Worm (Caenorhabditis elegans) whole organism, late embryonic: ENCODE measurements around the gene F10E7.9.
A peak's percentile ranks its signal among the peaks of the same experiment; 100 is the strongest.

ENCODE experiments used
- C08G9.2 ChIP-seq: sonication (generic microtip); optimal IDR thresholded peaks from 2 replicates; lab custom pipeline; 2016; ENCODE audit warnings: mild to moderate bottlenecking, missing genetic modification characterization, moderate library complexity, missing compliant biosample characterization
- K09A11.1 ChIP-seq: sonication (generic microtip); optimal IDR thresholded peaks from 2 replicates; lab custom pipeline; 2017; ENCODE audit warnings: antibody characterized with exemption, mild to moderate bottlenecking, missing genetic modification characterization, missing compliant biosample characterization; ENCODE audit not compliant: insufficient read depth
- Y22D7AL.16 ChIP-seq: sonication (generic microtip); optimal IDR thresholded peaks from 2 replicates; lab custom pipeline; 2016; ENCODE audit warnings: missing genetic modification characterization, missing compliant biosample characterization
- ahr-1 ChIP-seq: sonication (generic microtip); optimal IDR thresholded peaks from 2 replicates; lab custom pipeline; 2016; ENCODE audit warnings: missing genetic modification characterization, missing compliant biosample characterization
- ceh-14 ChIP-seq: sonication (generic microtip); optimal IDR thresholded peaks from 2 replicates; lab custom pipeline; 2016; ENCODE audit warnings: missing genotype, missing genetic modification characterization, missing compliant biosample characterization
- ceh-19 ChIP-seq: fragments of 200-800 bp; sonication (Bioruptor generic); optimal IDR thresholded peaks from 2 replicates; lab custom pipeline; 2018; ENCODE audit warnings: mild to moderate bottlenecking, missing genetic modification characterization, missing compliant biosample characterization
- ceh-2 ChIP-seq: sonication (generic microtip); optimal IDR thresholded peaks from 2 replicates; lab custom pipeline; 2016; ENCODE audit warnings: missing genotype, missing genetic modification characterization, missing compliant biosample characterization
- ceh-24 ChIP-seq: sonication (generic microtip); optimal IDR thresholded peaks from 2 replicates; lab custom pipeline; 2016; ENCODE audit warnings: mild to moderate bottlenecking, missing genetic modification characterization, missing compliant biosample characterization
- ceh-31 ChIP-seq: sonication (generic microtip); optimal IDR thresholded peaks from 2 replicates; lab custom pipeline; 2016; ENCODE audit warnings: missing genetic modification characterization, missing compliant biosample characterization
- ceh-34 ChIP-seq: sonication (generic microtip); optimal IDR thresholded peaks from 2 replicates; lab custom pipeline; 2016; ENCODE audit warnings: mild to moderate bottlenecking, missing genetic modification characterization, missing compliant biosample characterization
- ceh-45 ChIP-seq: fragments of 200-800 bp; sonication (Bioruptor generic); IDR thresholded peaks from 2 replicates; pipeline ENCODE4 v1.3.6; 2022; ENCODE audit warnings: missing genetic modification reagents, missing genetic modification characterization, missing compliant biosample characterization
- ceh-48 ChIP-seq: sonication (generic microtip); optimal IDR thresholded peaks from 2 replicates; lab custom pipeline; 2016; ENCODE audit warnings: missing genetic modification characterization, inconsistent platforms, missing compliant biosample characterization
- ceh-6 ChIP-seq: fragments of 200-800 bp; sonication (Bioruptor generic); optimal IDR thresholded peaks from 2 replicates; lab custom pipeline; 2018; ENCODE audit warnings: mild to moderate bottlenecking, missing genetic modification characterization, missing compliant biosample characterization
- ceh-9 ChIP-seq: sonication (generic microtip); optimal IDR thresholded peaks from 2 replicates; lab custom pipeline; 2016; ENCODE audit warnings: mild to moderate bottlenecking, missing genetic modification characterization, inconsistent platforms, missing compliant biosample characterization
- ets-4 ChIP-seq: sonication (generic microtip); optimal IDR thresholded peaks from 2 replicates; lab custom pipeline; 2016; ENCODE audit warnings: missing genetic modification characterization, missing compliant biosample characterization
- eyg-1 ChIP-seq: sonication (generic microtip); optimal IDR thresholded peaks from 2 replicates; lab custom pipeline; 2016; ENCODE audit warnings: missing genotype, missing genetic modification characterization, missing compliant biosample characterization
- fkh-6 ChIP-seq: sonication (generic microtip); optimal IDR thresholded peaks from 2 replicates; lab custom pipeline; 2016; ENCODE audit warnings: missing genetic modification characterization, missing compliant biosample characterization
- hlh-13 ChIP-seq: fragments of 200-800 bp; sonication (Bioruptor generic); optimal IDR thresholded peaks from 2 replicates; lab custom pipeline; 2018; ENCODE audit warnings: mild to moderate bottlenecking, missing genetic modification characterization, missing compliant biosample characterization
- hlh-6 ChIP-seq: sonication (generic microtip); optimal IDR thresholded peaks from 2 replicates; lab custom pipeline; 2016; ENCODE audit warnings: missing genotype, missing genetic modification characterization, missing compliant biosample characterization
- hlh-8 ChIP-seq: sonication (generic microtip); optimal IDR thresholded peaks from 2 replicates; lab custom pipeline; 2016; ENCODE audit warnings: missing genotype, missing genetic modification characterization, missing compliant biosample characterization
- lim-6 ChIP-seq: sonication (generic microtip); optimal IDR thresholded peaks from 2 replicates; lab custom pipeline; 2016; ENCODE audit warnings: missing genetic modification characterization, missing compliant biosample characterization
- lin-11 ChIP-seq: fragments of 200-800 bp; sonication (Bioruptor generic); optimal IDR thresholded peaks from 2 replicates; lab custom pipeline; 2018; ENCODE audit warnings: mild to moderate bottlenecking, missing genetic modification characterization, missing compliant biosample characterization
- madf-2 ChIP-seq: sonication (generic microtip); optimal IDR thresholded peaks from 2 replicates; lab custom pipeline; 2017; ENCODE audit warnings: missing genetic modification characterization, missing compliant biosample characterization
- mec-3 ChIP-seq: sonication (generic microtip); optimal IDR thresholded peaks from 2 replicates; lab custom pipeline; 2016; ENCODE audit warnings: borderline replicate concordance, missing genetic modification characterization, missing compliant biosample characterization
- nfya-1 ChIP-seq: sonication (generic microtip); optimal IDR thresholded peaks from 2 replicates; lab custom pipeline; 2017; ENCODE audit warnings: missing genetic modification characterization, mild to moderate bottlenecking, missing compliant biosample characterization, antibody characterized with exemption, moderate library complexity
- odd-2 ChIP-seq: sonication (generic microtip); optimal IDR thresholded peaks from 2 replicates; lab custom pipeline; 2017; ENCODE audit warnings: antibody characterized with exemption, mild to moderate bottlenecking, missing genetic modification characterization, missing compliant biosample characterization
- ref-2 ChIP-seq: sonication (generic microtip); optimal IDR thresholded peaks from 2 replicates; lab custom pipeline; 2016; ENCODE audit warnings: missing genetic modification characterization, missing compliant biosample characterization
- rnt-1 ChIP-seq: sonication (generic microtip); optimal IDR thresholded peaks from 2 replicates; lab custom pipeline; 2016; ENCODE audit warnings: missing genetic modification characterization, missing compliant biosample characterization
- sdc-2 ChIP-seq: sonication (generic microtip); optimal IDR thresholded peaks from 2 replicates; lab custom pipeline; 2016; ENCODE audit warnings: missing genotype, missing genetic modification characterization, missing compliant biosample characterization
- tbx-2 ChIP-seq: sonication (generic microtip); optimal IDR thresholded peaks from 2 replicates; lab custom pipeline; 2016; ENCODE audit warnings: missing genetic modification characterization, missing compliant biosample characterization
- tbx-7 ChIP-seq: sonication (generic microtip); optimal IDR thresholded peaks from 2 replicates; lab custom pipeline; 2016; ENCODE audit warnings: missing genotype, missing genetic modification characterization, missing compliant biosample characterization
- ttx-3 ChIP-seq: sonication (generic microtip); optimal IDR thresholded peaks from 2 replicates; lab custom pipeline; 2016; ENCODE audit warnings: missing genetic modification reagents, missing genetic modification characterization, missing compliant biosample characterization
- unc-3 ChIP-seq, 2 experiments: fragments of 200-800 bp in 1 of 2; sonication (Bioruptor generic) in 1 of 2; sonication (generic microtip) in 1 of 2; conservative IDR thresholded peaks in 1 of 2; optimal IDR thresholded peaks in 1 of 2; 2 replicates each; pipeline versions ENCODE4 v1.3.6 to Lab custom; 2016 to 2022; ENCODE audit warnings: missing compliant biosample characterization in 2 of 2, missing genetic modification characterization in 2 of 2, missing genetic modification reagents in 1 of 2
- unc-55 ChIP-seq: sonication (generic microtip); optimal IDR thresholded peaks from 2 replicates; lab custom pipeline; 2017; ENCODE audit warnings: missing biosample characterization, missing genetic modification reagents, missing genetic modification characterization
- zip-5 ChIP-seq: sonication (generic microtip); optimal IDR thresholded peaks from 2 replicates; lab custom pipeline; 2016; ENCODE audit warnings: missing genetic modification characterization, missing compliant biosample characterization

Gene F10E7.9

ce11 chrII:7122661-7123418 is 13.0 kb upstream of the F10E7.9 start, which contains the start of gene F10E7.11:
Gene F10E7.11, minus strand, starts transcription at chrII:7122892.
- TF ChIP-seq ceh-31 (tag; lab: Kevin White, UChicago) (peak; percentile 25), ahr-1 (no peak), ceh-14 (tag; lab: Kevin White, UChicago) (no peak), zip-5 (peak; percentile 29), sdc-2 (tag; lab: Kevin White, UChicago) (no peak), C08G9.2 (tag; lab: Kevin White, UChicago) (peak; percentile 9), tbx-2 (tag; lab: Kevin White, UChicago) (peak; percentile 59), ref-2 (tag; lab: Kevin White, UChicago) (peak; percentile 23), nfya-1 (tag; lab: Kevin White, UChicago) (no peak), ceh-34 (peak; percentile 16), madf-2 (tag; lab: Kevin White, UChicago) (no peak)

DNA sequence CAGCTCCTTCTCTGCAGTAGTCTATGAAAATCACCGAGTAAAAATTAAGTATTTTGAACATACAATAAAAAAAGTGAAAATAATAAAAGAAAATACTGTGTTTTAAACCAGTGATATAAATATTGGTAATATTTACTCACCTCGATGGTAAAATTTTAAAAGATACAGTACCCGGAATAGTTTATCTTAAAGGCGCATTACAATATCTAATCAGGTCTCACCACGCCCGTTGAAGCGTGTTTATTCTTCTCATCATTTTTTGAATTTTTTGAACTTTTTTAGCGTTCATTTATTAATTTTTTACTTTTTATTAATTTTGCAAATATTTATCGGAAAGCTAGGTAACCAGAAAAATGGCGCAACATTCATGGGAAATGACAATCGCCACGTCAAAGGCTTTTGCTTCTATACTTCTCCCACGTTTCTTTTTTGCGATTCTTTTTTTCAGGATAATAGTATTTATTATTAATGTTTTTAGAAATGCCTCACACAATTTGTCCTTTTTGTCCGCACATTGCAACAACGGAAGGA is 12.0 kb upstream of the F10E7.9 start, which contains the start of gene F10E7.2:
Gene F10E7.2 (plus strand): TSS at position 481 of the 531 bp plus-strand sequence.
- TF ChIP-seq K09A11.1 = no peak
- TF ChIP-seq eyg-1 (tag; lab: Kevin White, UChicago) = no peak
- TF ChIP-seq ceh-6 = no peak
- no peak for TF ChIP-seq hlh-6
- TF ChIP-seq ceh-48 = no peak
- no peak for TF ChIP-seq ref-2 (tag; lab: Kevin White, UChicago)
- TF ChIP-seq tbx-7 (tag; lab: Kevin White, UChicago) = no peak

DNA sequence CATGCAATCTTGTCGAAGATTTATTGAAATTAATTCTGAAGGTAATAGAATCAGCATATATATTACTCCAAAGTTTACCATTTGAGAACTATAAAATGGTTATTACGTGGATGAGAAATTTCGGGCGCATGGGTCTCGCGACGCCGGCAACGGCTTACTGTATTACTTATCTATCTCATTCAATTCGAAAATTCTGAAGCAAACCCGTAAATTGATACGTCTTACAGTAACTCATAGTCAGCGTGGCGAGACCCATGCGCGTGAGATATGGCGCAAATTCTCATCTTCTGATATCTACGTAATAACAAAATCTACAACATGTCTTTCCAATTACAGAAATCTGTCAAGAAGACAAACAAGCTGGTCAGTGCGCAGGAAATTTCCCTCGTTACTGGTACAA is 9.7 kb upstream of the F10E7.9 start:
- no peak for TF ChIP-seq hlh-13 (GFP tag; lab: Kevin White, UChicago)
- no peak for TF ChIP-seq ets-4 (tag; lab: Kevin White, UChicago)
- TF ChIP-seq ttx-3 (tag; lab: Kevin White, UChicago) = no peak
- no peak for TF ChIP-seq unc-3 (GFP tag; conservative IDR thresholded peaks at IDR 0.05; lab: Robert Waterston, UW)
- no peak for TF ChIP-seq unc-3 (tag; optimal IDR thresholded peaks at IDR 0.05; lab: Kevin White, UChicago)

ce11 chrII:7116350-7116749 is 6.5 kb upstream of the F10E7.9 start, which contains the start of gene spon-1:
Gene spon-1, plus strand, starts transcription at chrII:7116557.
- TF ChIP-seq unc-55 (GFP tag; lab: Kevin White, UChicago) (peak; percentile 54), ceh-14 (tag; lab: Kevin White, UChicago) (no peak)

ce11 chrII:7115638-7116037 is 5.8 kb upstream of the F10E7.9 start, which contains the start of gene cutl-5:
Gene cutl-5, minus strand, starts transcription at chrII:7115906.
- TF ChIP-seq Y22D7AL.16 (tag; lab: Kevin White, UChicago) (no peak), unc-3 (GFP tag; conservative IDR thresholded peaks at IDR 0.05; lab: Robert Waterston, UW) (no peak), unc-3 (tag; optimal IDR thresholded peaks at IDR 0.05; lab: Kevin White, UChicago) (no peak), mec-3 (tag; lab: Kevin White, UChicago) (no peak), unc-55 (GFP tag; lab: Kevin White, UChicago) (no peak), ceh-45 (GFP tag; lab: Robert Waterston, UW) (no peak), fkh-6 (tag; lab: Kevin White, UChicago) (no peak), C08G9.2 (tag; lab: Kevin White, UChicago) (no peak)

DNA sequence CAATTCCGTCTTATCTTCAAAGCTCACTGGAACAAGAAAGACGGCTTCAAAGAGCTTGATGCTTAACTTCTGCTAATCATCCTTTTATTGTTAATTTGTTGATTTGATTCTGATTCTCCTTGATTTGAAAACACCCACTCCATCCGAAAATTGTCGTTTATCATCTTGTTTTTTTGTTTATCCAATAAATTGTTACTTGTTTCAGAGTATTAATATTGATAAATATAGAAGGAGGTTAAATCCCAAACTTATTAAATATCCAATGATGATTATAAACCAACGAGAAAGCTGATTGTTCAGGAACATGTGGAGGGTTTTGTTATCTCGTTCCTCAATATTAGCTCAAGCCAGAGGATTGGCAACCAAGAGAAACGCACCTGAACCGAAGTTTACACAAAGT is 2.9 kb upstream of the F10E7.9 start, which contains the start of gene F10E7.6:
Gene F10E7.6 (plus strand): TSS at position 301 of the 400 bp plus-strand sequence.
- TF ChIP-seq rnt-1 (tag; lab: Kevin White, UChicago) (no peak), ceh-2 (no peak), ceh-19 (GFP tag; lab: Kevin White, UChicago) (no peak), zip-5 (no peak), fkh-6 (tag; lab: Kevin White, UChicago) (no peak), ceh-9 (tag; lab: Kevin White, UChicago) (no peak), hlh-8 (tag; lab: Kevin White, UChicago) (no peak), odd-2 (tag; lab: Kevin White, UChicago) (no peak), hlh-13 (GFP tag; lab: Kevin White, UChicago) (no peak), ceh-24 (no peak), lim-6 (tag; lab: Kevin White, UChicago) (no peak), C08G9.2 (tag; lab: Kevin White, UChicago) (no peak), hlh-6 (no peak), ceh-45 (GFP tag; lab: Robert Waterston, UW) (no peak), lin-11 (tag; lab: Kevin White, UChicago) (no peak), nfya-1 (tag; lab: Kevin White, UChicago) (no peak), ceh-31 (tag; lab: Kevin White, UChicago) (no peak)
